Fruit fly (Drosophila melanogaster) whole organism, adult: ENCODE measurements around the gene Der-1.
A peak's percentile ranks its signal among the peaks of the same experiment; 100 is the strongest.

Experiments used
- CG11617 ChIP-seq: fragments of 200-800 bp; sonication (Bioruptor generic); optimal IDR thresholded peaks from 2 replicates; lab custom pipeline; 2017; ENCODE audit warnings: mild to moderate bottlenecking, missing biosample characterization, missing genetic modification reagents, missing genetic modification characterization
- CG12768 ChIP-seq: fragments of 200-800 bp; sonication (Bioruptor generic); optimal IDR thresholded peaks from 2 replicates; lab custom pipeline; 2017; ENCODE audit warnings: missing biosample characterization, missing genetic modification characterization, mild to moderate bottlenecking, moderate library complexity, missing genetic modification reagents
- CG14711 ChIP-seq: fragments of 200-800 bp; sonication (Bioruptor generic); optimal IDR thresholded peaks from 2 replicates; lab custom pipeline; 2018; ENCODE audit warnings: missing biosample characterization, mild to moderate bottlenecking, missing genetic modification characterization, moderate library complexity
- CG1620 ChIP-seq: fragments of 200-800 bp; sonication (Bioruptor generic); optimal IDR thresholded peaks from 2 replicates; lab custom pipeline; 2016; ENCODE audit warnings: missing biosample characterization, missing genetic modification characterization
- CG33017 ChIP-seq: fragments of 200-800 bp; sonication (Bioruptor generic); optimal IDR thresholded peaks from 2 replicates; lab custom pipeline; 2018; ENCODE audit warnings: missing biosample characterization, mild to moderate bottlenecking, missing genetic modification characterization, moderate library complexity
- CG5204 ChIP-seq: fragments of 200-800 bp; sonication (Bioruptor generic); optimal IDR thresholded peaks from 2 replicates; lab custom pipeline; 2016; ENCODE audit warnings: missing biosample characterization, missing genetic modification characterization
- CG7045 ChIP-seq: fragments of 200-800 bp; sonication (Bioruptor generic); optimal IDR thresholded peaks from 2 replicates; lab custom pipeline; 2017; ENCODE audit warnings: missing biosample characterization, mild to moderate bottlenecking, missing genetic modification characterization
- CG7101 ChIP-seq: fragments of 200-800 bp; sonication (Bioruptor generic); optimal IDR thresholded peaks from 2 replicates; lab custom pipeline; 2018; ENCODE audit warnings: missing biosample characterization, mild to moderate bottlenecking, missing genetic modification characterization, moderate library complexity
- Clk ChIP-seq: fragments of 200-800 bp; sonication (Bioruptor generic); optimal IDR thresholded peaks from 2 replicates; lab custom pipeline; 2017; ENCODE audit warnings: missing biosample characterization, missing genetic modification characterization
- Crg-1 ChIP-seq: fragments of 200-800 bp; sonication (Bioruptor generic); optimal IDR thresholded peaks from 2 replicates; lab custom pipeline; 2016; ENCODE audit warnings: missing biosample characterization, missing genetic modification characterization
- Hr96 ChIP-seq: fragments of 200-800 bp; sonication (Bioruptor generic); optimal IDR thresholded peaks from 2 replicates; lab custom pipeline; 2016; ENCODE audit warnings: missing biosample characterization, missing genetic modification characterization
- Mnt ChIP-seq: fragments of 200-800 bp; sonication (Bioruptor generic); optimal IDR thresholded peaks from 2 replicates; lab custom pipeline; 2016; ENCODE audit warnings: missing biosample characterization, mild to moderate bottlenecking, missing genetic modification characterization
- bab1 ChIP-seq: fragments of 200-800 bp; sonication (Bioruptor generic); optimal IDR thresholded peaks from 3 replicates; lab custom pipeline; 2019; ENCODE audit warnings: missing biosample characterization, mild to moderate bottlenecking, missing genetic modification characterization, moderate library complexity
- cic ChIP-seq: fragments of 200-800 bp; sonication (Bioruptor generic); optimal IDR thresholded peaks from 2 replicates; lab custom pipeline; 2017; ENCODE audit warnings: missing biosample characterization, mild to moderate bottlenecking, missing genetic modification characterization, moderate library complexity
- cnc ChIP-seq, 2 experiments: fragments of >200 bp; optimal IDR thresholded peaks; 2 replicates each; lab custom pipeline; 2017
- kay ChIP-seq: fragments of 200-800 bp; sonication (Bioruptor generic); peaks from one replicate; lab custom pipeline; 2016; ENCODE audit warnings: missing biosample characterization, missing genetic modification characterization, borderline replicate concordance
- ovo ChIP-seq: fragments of 200-800 bp; sonication (Bioruptor generic); optimal IDR thresholded peaks from 2 replicates; lab custom pipeline; 2016; ENCODE audit warnings: missing biosample characterization, missing genetic modification characterization
- pad ChIP-seq: fragments of 200-800 bp; sonication (Bioruptor generic); optimal IDR thresholded peaks from 3 replicates; lab custom pipeline; 2017; ENCODE audit warnings: missing biosample characterization, missing genetic modification characterization, mild to moderate bottlenecking, moderate library complexity, missing genetic modification reagents
- tj ChIP-seq: fragments of 200-800 bp; sonication (Bioruptor generic); optimal IDR thresholded peaks from 3 replicates; lab custom pipeline; 2017; ENCODE audit warnings: missing biosample characterization, mild to moderate bottlenecking, missing genetic modification characterization, moderate library complexity
- toe ChIP-seq: fragments of 200-800 bp; sonication (Bioruptor generic); optimal IDR thresholded peaks from 2 replicates; lab custom pipeline; 2016; ENCODE audit warnings: missing biosample characterization, missing genetic modification characterization

Gene Der-1

dm6 chr2L:1980708-1981339, 7.1 kb downstream of the Der-1 start, which contains the start of the genes CG15356 and CG15362:
Gene CG15356, minus strand, starts transcription at chr2L:1980755.
Gene CG15362, plus strand, starts transcription at chr2L:1981176.
- TF ChIP-seq toe (GFP tag; lab: Kevin White, UChicago) (peak; percentile 66), Mnt (GFP tag; lab: Kevin White, UChicago) (peak; percentile 51), kay (GFP tag; lab: Kevin White, UChicago) (no peak), tj (GFP tag; lab: Kevin White, UChicago) (no peak), CG7045 (GFP tag; lab: Kevin White, UChicago) (peak; percentile 29), Crg-1 (GFP tag; lab: Kevin White, UChicago) (peak; percentile 52), Clk (GFP tag; lab: Kevin White, UChicago) (no peak), CG33017 (tag; lab: Kevin White, UChicago) (no peak), CG7101 (tag; lab: Kevin White, UChicago) (no peak), CG1620 (GFP tag; lab: Kevin White, UChicago) (peak; percentile 70), pad (peak; percentile 38), ovo (GFP tag; lab: Kevin White, UChicago) (no peak), CG5204 (no peak), cic (GFP tag; lab: Kevin White, UChicago) (no peak), CG14711 (tag; lab: Kevin White, UChicago) (peak; percentile 13), CG12768 (GFP tag; lab: Kevin White, UChicago) (peak; percentile 55), bab1 (GFP tag; lab: Kevin White, UChicago) (peak; percentile 60), Hr96 (GFP tag; lab: Kevin White, UChicago) (no peak), CG11617 (GFP tag; lab: Kevin White, UChicago) (peak; percentile 45), cnc (optimal IDR thresholded peaks at IDR 0.05; lab: Kevin White, UChicago) (no peak)

- peak; percentile 58 for TF ChIP-seq toe (GFP tag; lab: Kevin White, UChicago)
- peak; percentile 0 for TF ChIP-seq CG14711 (tag; lab: Kevin White, UChicago)
- TF ChIP-seq CG5204 = no peak
- TF ChIP-seq Mnt (GFP tag; lab: Kevin White, UChicago) = peak; percentile 29
- no peak for TF ChIP-seq pad
- TF ChIP-seq CG7101 (tag; lab: Kevin White, UChicago) = peak; percentile 18
- TF ChIP-seq CG12768 (GFP tag; lab: Kevin White, UChicago) = peak; percentile 13
These were observed 8.1 kb downstream of the Der-1 start, which contains the start of gene CG7289 for dm6 chr2L:1981726-1982367. Gene CG7289, plus strand, starts transcription at chr2L:1982217.

dm6 chr2L:1986343-1987280, 12.9 kb downstream of the Der-1 start:
- peak; percentile 40 for TF ChIP-seq CG7101 (tag; lab: Kevin White, UChicago)
- no peak for TF ChIP-seq CG33017 (tag; lab: Kevin White, UChicago)
- TF ChIP-seq CG14711 (tag; lab: Kevin White, UChicago) = peak; percentile 30
- TF ChIP-seq kay (GFP tag; lab: Kevin White, UChicago) = peak; percentile 92
- TF ChIP-seq Hr96 (GFP tag; lab: Kevin White, UChicago) = peak; percentile 59
- TF ChIP-seq ovo (GFP tag; lab: Kevin White, UChicago) = no peak
- no peak for TF ChIP-seq pad
- no peak for TF ChIP-seq CG1620 (GFP tag; lab: Kevin White, UChicago)
- peak; percentile 68 for TF ChIP-seq CG11617 (GFP tag; lab: Kevin White, UChicago)
- no peak for TF ChIP-seq CG5204
- peak; percentile 59 for TF ChIP-seq CG7045 (GFP tag; lab: Kevin White, UChicago)
- TF ChIP-seq cic (GFP tag; lab: Kevin White, UChicago) = peak; percentile 71
- TF ChIP-seq tj (GFP tag; lab: Kevin White, UChicago) = peak; percentile 98
- TF ChIP-seq Clk (GFP tag; lab: Kevin White, UChicago) = peak; percentile 21
- TF ChIP-seq CG12768 (GFP tag; lab: Kevin White, UChicago) = no peak
- TF ChIP-seq cnc (optimal IDR thresholded peaks at IDR 0.05; lab: Kevin White, UChicago) = no peak
- peak; percentile 15 for TF ChIP-seq Mnt (GFP tag; lab: Kevin White, UChicago)
- TF ChIP-seq Crg-1 (GFP tag; lab: Kevin White, UChicago) = no peak
- TF ChIP-seq bab1 (GFP tag; lab: Kevin White, UChicago) = peak; percentile 7
- peak; percentile 41 for TF ChIP-seq toe (GFP tag; lab: Kevin White, UChicago)

dm6 chr2L:1987434-1988191, 13.9 kb downstream of the Der-1 start, which contains the start of gene Got2:
Gene Got2, minus strand, starts transcription at chr2L:1987758.
- TF ChIP-seq CG12768 (GFP tag; lab: Kevin White, UChicago) = peak; percentile 36
- peak; percentile 79 for TF ChIP-seq tj (GFP tag; lab: Kevin White, UChicago)
- TF ChIP-seq Crg-1 (GFP tag; lab: Kevin White, UChicago) = no peak
- no peak for TF ChIP-seq CG7045 (GFP tag; lab: Kevin White, UChicago)
- no peak for TF ChIP-seq CG5204
- peak; percentile 50 for TF ChIP-seq CG7101 (tag; lab: Kevin White, UChicago)
- peak; percentile 16 for TF ChIP-seq toe (GFP tag; lab: Kevin White, UChicago)
- peak; percentile 35 for TF ChIP-seq CG33017 (tag; lab: Kevin White, UChicago)
- TF ChIP-seq CG11617 (GFP tag; lab: Kevin White, UChicago) = peak; percentile 35
- TF ChIP-seq Mnt (GFP tag; lab: Kevin White, UChicago) = peak; percentile 93
- peak; percentile 13 for TF ChIP-seq bab1 (GFP tag; lab: Kevin White, UChicago)
- peak; percentile 83 for TF ChIP-seq cic (GFP tag; lab: Kevin White, UChicago)
